Worm (Caenorhabditis elegans) whole organism, L1 larva: ENCODE results near the gene C50F4.10.

Experiments
- C16A3.4 ChIP-seq: fragments of 150-350 bp; optimal IDR thresholded peaks from 2 replicates; lab custom pipeline; 2014; ENCODE audit warnings: missing biosample characterization, missing genetic modification characterization
- C34B4.2 ChIP-seq: sonication (generic microtip); optimal IDR thresholded peaks from 2 replicates; lab custom pipeline; 2017; ENCODE audit warnings: mild to moderate bottlenecking, missing genetic modification characterization, missing compliant biosample characterization
- F16B12.6 ChIP-seq: fragments of 150-350 bp; optimal IDR thresholded peaks from 2 replicates; lab custom pipeline; 2014; ENCODE audit warnings: missing biosample characterization, missing genetic modification characterization
- aha-1 ChIP-seq: fragments of 150-350 bp; optimal IDR thresholded peaks from 2 replicates; lab custom pipeline; 2014; ENCODE audit warnings: missing biosample characterization, missing genetic modification characterization
- alr-1 ChIP-seq: fragments of 200-800 bp; sonication (Bioruptor generic); optimal IDR thresholded peaks from 2 replicates; lab custom pipeline; 2018; ENCODE audit warnings: borderline replicate concordance, mild to moderate bottlenecking, missing genetic modification characterization, missing compliant biosample characterization
- ama-1 ChIP-seq: fragments of 150-350 bp; optimal IDR thresholded peaks from 2 replicates; lab custom pipeline; 2014
- ceh-8 ChIP-seq: fragments of 200-800 bp; sonication (Bioruptor generic); optimal IDR thresholded peaks from 2 replicates; lab custom pipeline; 2018; ENCODE audit warnings: mild to moderate bottlenecking, missing genetic modification characterization, moderate library complexity, missing compliant biosample characterization
- dpl-1 ChIP-seq, 3 experiments: fragments of 150-350 bp in 2 of 3; sonication (generic microtip) in 1 of 3; optimal IDR thresholded peaks; 2 replicates each; lab custom pipeline; 2014 to 2017; ENCODE audit warnings: missing biosample characterization in 3 of 3, missing genetic modification characterization in 3 of 3, missing genetic modification reagents in 3 of 3
- dsc-1 ChIP-seq: sonication (generic microtip); optimal IDR thresholded peaks from 2 replicates; lab custom pipeline; 2016; ENCODE audit warnings: mild to moderate bottlenecking, missing genetic modification characterization, missing compliant biosample characterization
- efl-3 ChIP-seq: fragments of 200-800 bp; sonication (Bioruptor generic); optimal IDR thresholded peaks from 2 replicates; lab custom pipeline; 2018; ENCODE audit warnings: mild to moderate bottlenecking, missing genetic modification characterization, missing compliant biosample characterization
- egl-13 ChIP-seq: sonication (generic microtip); optimal IDR thresholded peaks from 2 replicates; lab custom pipeline; 2016; ENCODE audit warnings: missing genotype, missing genetic modification reagents, missing genetic modification characterization, missing compliant biosample characterization
- elt-2 ChIP-seq: sonication (generic microtip); optimal IDR thresholded peaks from 2 replicates; lab custom pipeline; 2016; ENCODE audit warnings: missing genetic modification characterization, mild to moderate bottlenecking, inconsistent platforms, missing compliant biosample characterization, missing genetic modification reagents
- elt-3 ChIP-seq, 6 experiments: fragments of 150-350 bp in 1 of 6; sonication (generic microtip); optimal IDR thresholded peaks; 2 replicates each; lab custom pipeline; 2017 to 2018; ENCODE audit warnings: missing biosample characterization in 6 of 6, missing genetic modification characterization in 6 of 6, inconsistent platforms in 1 of 6
- ets-5 ChIP-seq: fragments of 200-800 bp; sonication (Bioruptor generic); IDR thresholded peaks from 2 replicates; pipeline ENCODE4 v1.3.6; 2022; ENCODE audit warnings: missing genetic modification characterization, missing compliant biosample characterization
- fkh-10 ChIP-seq: sonication (generic microtip); optimal IDR thresholded peaks from 2 replicates; lab custom pipeline; 2017; ENCODE audit warnings: missing biosample characterization, missing genetic modification reagents, missing genetic modification characterization
- fkh-4 ChIP-seq: sonication (generic microtip); optimal IDR thresholded peaks from 2 replicates; lab custom pipeline; 2016; ENCODE audit warnings: missing compliant biosample characterization, missing genetic modification characterization, borderline replicate concordance
- fkh-8 ChIP-seq: sonication (generic microtip); optimal IDR thresholded peaks from 2 replicates; lab custom pipeline; 2016; ENCODE audit warnings: mild to moderate bottlenecking, missing genetic modification characterization, missing compliant biosample characterization
- fos-1 ChIP-seq: fragments of 150-350 bp; optimal IDR thresholded peaks from 2 replicates; lab custom pipeline; 2014; ENCODE audit warnings: missing biosample characterization, missing genetic modification characterization
- grh-1 ChIP-seq: fragments of 200-800 bp; sonication (Bioruptor generic); IDR thresholded peaks from 2 replicates; pipeline ENCODE4 v1.3.6; 2022; ENCODE audit warnings: missing genetic modification reagents, missing genetic modification characterization, missing compliant biosample characterization
- hlh-17 ChIP-seq: fragments of 200-800 bp; sonication (Bioruptor generic); optimal IDR thresholded peaks from 2 replicates; lab custom pipeline; 2018; ENCODE audit warnings: missing genetic modification characterization, mild to moderate bottlenecking, missing compliant biosample characterization, moderate library complexity, borderline replicate concordance
- hpl-2 ChIP-seq: fragments of 150-350 bp; optimal IDR thresholded peaks from 2 replicates; lab custom pipeline; 2014; ENCODE audit warnings: missing biosample characterization, missing genetic modification reagents, missing genetic modification characterization
- irx-1 ChIP-seq: sonication (generic microtip); optimal IDR thresholded peaks from 2 replicates; lab custom pipeline; 2016; ENCODE audit warnings: missing genetic modification characterization, missing compliant biosample characterization
- lin-14 ChIP-seq: fragments of 200-800 bp; sonication (Bioruptor generic); optimal IDR thresholded peaks from 2 replicates; lab custom pipeline; 2018; ENCODE audit warnings: mild to moderate bottlenecking, missing genetic modification characterization, moderate library complexity, missing compliant biosample characterization
- lsy-2 ChIP-seq, 2 experiments: fragments of 150-350 bp; optimal IDR thresholded peaks; 2 replicates each; lab custom pipeline; 2014; ENCODE audit warnings: missing biosample characterization in 2 of 2, missing genetic modification characterization in 2 of 2
- mdl-1 ChIP-seq, 2 experiments: fragments of 150-350 bp; optimal IDR thresholded peaks; 2 replicates each; lab custom pipeline; 2014 to 2017; ENCODE audit warnings: missing biosample characterization in 2 of 2, missing genetic modification characterization in 2 of 2, inconsistent platforms in 1 of 2
- nhr-11 ChIP-seq: fragments of 150-350 bp; optimal IDR thresholded peaks from 2 replicates; lab custom pipeline; 2014; ENCODE audit warnings: missing biosample characterization, missing genetic modification characterization
- nhr-12 ChIP-seq: sonication (generic microtip); optimal IDR thresholded peaks from 2 replicates; lab custom pipeline; 2017; ENCODE audit warnings: missing biosample characterization, missing genetic modification characterization
- nhr-237 ChIP-seq: fragments of 150-350 bp; optimal IDR thresholded peaks from 2 replicates; lab custom pipeline; 2014; ENCODE audit warnings: missing biosample characterization, missing genetic modification characterization
- nhr-71 ChIP-seq: sonication (generic microtip); optimal IDR thresholded peaks from 2 replicates; lab custom pipeline; 2016; ENCODE audit warnings: mild to moderate bottlenecking, missing genetic modification characterization, moderate library complexity, missing compliant biosample characterization
- nhr-76 ChIP-seq: sonication (generic microtip); optimal IDR thresholded peaks from 2 replicates; lab custom pipeline; 2017; ENCODE audit warnings: missing biosample characterization, missing genetic modification characterization
- nhr-85 ChIP-seq: sonication (generic microtip); peaks from one replicate; lab custom pipeline; 2016; ENCODE audit warnings: missing genetic modification characterization, inconsistent platforms, missing compliant biosample characterization
- nhr-90 ChIP-seq: sonication (generic microtip); optimal IDR thresholded peaks from 2 replicates; lab custom pipeline; 2016; ENCODE audit warnings: mild to moderate bottlenecking, missing genetic modification characterization, missing compliant biosample characterization; ENCODE audit not compliant: poor library complexity
- pag-3 ChIP-seq: sonication (generic microtip); optimal IDR thresholded peaks from 2 replicates; lab custom pipeline; 2017; ENCODE audit warnings: missing genetic modification characterization, mild to moderate bottlenecking, missing compliant biosample characterization, antibody characterized with exemption, borderline replicate concordance; ENCODE audit not compliant: insufficient read depth
- rnt-1 ChIP-seq: sonication (generic microtip); optimal IDR thresholded peaks from 2 replicates; lab custom pipeline; 2016; ENCODE audit warnings: mild to moderate bottlenecking, missing genetic modification characterization, moderate library complexity, missing compliant biosample characterization
- snpc-4 ChIP-seq: fragments of 150-350 bp; optimal IDR thresholded peaks from 2 replicates; lab custom pipeline; 2014; ENCODE audit warnings: missing biosample characterization, missing genetic modification characterization
- snu-23 ChIP-seq: sonication (generic microtip); optimal IDR thresholded peaks from 2 replicates; lab custom pipeline; 2016; ENCODE audit warnings: missing genetic modification characterization, missing compliant biosample characterization
- sptf-1 ChIP-seq: fragments of 150-350 bp; optimal IDR thresholded peaks from 2 replicates; lab custom pipeline; 2014; ENCODE audit warnings: missing biosample characterization, missing genetic modification characterization
- sup-37 ChIP-seq: fragments of 200-800 bp; sonication (Bioruptor generic); optimal IDR thresholded peaks from 2 replicates; lab custom pipeline; 2018; ENCODE audit warnings: mild to moderate bottlenecking, missing genetic modification characterization, missing compliant biosample characterization
- unc-30 ChIP-seq: sonication (generic microtip); optimal IDR thresholded peaks from 2 replicates; lab custom pipeline; 2017; ENCODE audit warnings: missing biosample characterization, missing genetic modification characterization
- unc-62 ChIP-seq: fragments of 150-350 bp; optimal IDR thresholded peaks from 2 replicates; lab custom pipeline; 2014; ENCODE audit warnings: missing biosample characterization, missing genetic modification reagents, missing genetic modification characterization
- unc-86 ChIP-seq: sonication (generic microtip); optimal IDR thresholded peaks from 2 replicates; lab custom pipeline; 2016; ENCODE audit warnings: missing genetic modification characterization, missing compliant biosample characterization
- unc-98 ChIP-seq: fragments of 200-800 bp; sonication (Bioruptor generic); IDR thresholded peaks from 2 replicates; pipeline ENCODE4 v1.3.6; 2022; ENCODE audit warnings: missing genetic modification characterization, missing compliant biosample characterization
- zip-4 ChIP-seq: fragments of 200-800 bp; sonication (Bioruptor generic); optimal IDR thresholded peaks from 2 replicates; lab custom pipeline; 2018; ENCODE audit warnings: mild to moderate bottlenecking, missing genetic modification characterization, moderate library complexity, missing compliant biosample characterization
- ztf-11 ChIP-seq, 2 experiments: sonication (generic microtip); optimal IDR thresholded peaks; 2 replicates each; lab custom pipeline; 2016 to 2017; ENCODE audit warnings: missing genetic modification characterization in 2 of 2, missing biosample characterization in 1 of 2, missing compliant biosample characterization in 1 of 2

The C50F4.10 gene

DNA sequence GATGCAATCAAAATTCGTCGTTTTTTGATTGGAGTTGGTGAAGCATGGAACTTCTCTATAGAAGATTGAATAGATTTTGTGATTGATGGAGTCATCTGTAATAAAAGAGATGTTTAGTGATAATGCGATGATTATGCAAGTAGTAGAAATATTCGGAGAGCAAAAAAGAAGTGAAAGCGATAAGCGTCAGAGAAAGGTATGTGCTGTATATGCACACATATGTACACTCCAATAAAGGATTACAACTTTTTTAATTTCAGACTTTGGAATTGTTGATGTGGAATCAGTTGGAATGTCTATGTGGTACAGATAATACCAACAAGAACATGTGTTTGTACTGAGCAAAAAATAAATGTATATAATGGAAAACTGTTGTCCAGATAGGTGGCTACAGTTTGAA, 38.8 kb upstream of the C50F4.10 start, which contains the start of gene F25B3.5:
F25B3.5 (minus strand) TSS at position 101 of the 400 bp plus-strand sequence.
- TF ChIP-seq ama-1 (lab: Kevin White, UChicago) (no peak), elt-2 (peak; percentile 41)

- no peak for TF ChIP-seq sptf-1
- no peak for TF ChIP-seq fkh-8 (tag; lab: Kevin White, UChicago)
- TF ChIP-seq aha-1 = no peak
- no peak for TF ChIP-seq zip-4 (GFP tag; lab: Kevin White, UChicago)
These were observed 37.3 kb upstream of the C50F4.10 start, which contains the start of gene F25B3.4 for ce11 chrV:9568707-9569106. Gene F25B3.4 (minus strand): TSS chrV:9568807.

- TF ChIP-seq nhr-85 (no peak), snpc-4 (no peak), efl-3 (GFP tag; lab: Kevin White, UChicago) (no peak), fkh-8 (tag; lab: Kevin White, UChicago) (peak; percentile 29), dsc-1 (tag; lab: Kevin White, UChicago) (peak; percentile 61), ama-1 (lab: Kevin White, UChicago) (no peak), lin-14 (GFP tag; lab: Kevin White, UChicago) (peak; percentile 37), fkh-10 (GFP tag; lab: Kevin White, UChicago) (peak; percentile 84), unc-62 (GFP tag; lab: Kevin White, UChicago) (no peak)
- TF ChIP-seq, all 84 proteins: peak for 4
These were observed 32.2 kb upstream of the C50F4.10 start for ce11 chrV:9563585-9563984.

- TF ChIP-seq fkh-4 (tag; lab: Kevin White, UChicago) = no peak
- no peak for TF ChIP-seq nhr-90 (tag; lab: Kevin White, UChicago)
- no peak for TF ChIP-seq unc-98 (GFP tag; lab: Robert Waterston, UW)
- TF ChIP-seq unc-86 (tag; lab: Kevin White, UChicago) = peak; percentile 84
- no peak for TF ChIP-seq grh-1 (GFP tag; lab: Robert Waterston, UW)
- TF ChIP-seq fkh-10 (GFP tag; lab: Kevin White, UChicago) = peak; percentile 96
- TF ChIP-seq nhr-71 (tag; lab: Kevin White, UChicago) = peak; percentile 71
- no peak for TF ChIP-seq C16A3.4 (tag; lab: Kevin White, UChicago)
- no peak for TF ChIP-seq snpc-4
- TF ChIP-seq egl-13 (tag; lab: Kevin White, UChicago) = peak; percentile 79
- no peak for TF ChIP-seq rnt-1
- no peak for TF ChIP-seq pag-3 (tag; lab: Kevin White, UChicago)
- TF ChIP-seq unc-62 (GFP tag; lab: Kevin White, UChicago) = no peak
- no peak for TF ChIP-seq C34B4.2
- TF ChIP-seq sptf-1 = no peak
- TF ChIP-seq nhr-12 (tag; lab: Kevin White, UChicago) = no peak
- TF ChIP-seq fos-1 = peak; percentile 16
- TF ChIP-seq efl-3 (GFP tag; lab: Kevin White, UChicago) = no peak
- TF ChIP-seq dpl-1 (GFP tag; optimal IDR thresholded peaks at IDR 0.05; lab: Kevin White, UChicago) = peak in 1 of 3 experiments; percentile 25
- TF ChIP-seq nhr-237 (tag; lab: Kevin White, UChicago) = no peak
- TF ChIP-seq dsc-1 (tag; lab: Kevin White, UChicago) = peak; percentile 35
- no peak for TF ChIP-seq F16B12.6 (tag; lab: Kevin White, UChicago)
- no peak for TF ChIP-seq sup-37 (GFP tag; lab: Kevin White, UChicago)
- no peak for TF ChIP-seq elt-3 (tag; optimal IDR thresholded peaks at IDR 0.05; lab: Kevin White, UChicago)
- peak; percentile 36 for TF ChIP-seq snu-23 (GFP tag; lab: Kevin White, UChicago)
- TF ChIP-seq alr-1 = no peak
- peak in 1 of 2 experiments; percentile 26 for TF ChIP-seq ztf-11 (tag; optimal IDR thresholded peaks at IDR 0.05; lab: Kevin White, UChicago)
- TF ChIP-seq irx-1 (tag; lab: Kevin White, UChicago) = peak; percentile 26
- peak; percentile 41 to 60 for TF ChIP-seq lsy-2 (tag; optimal IDR thresholded peaks at IDR 0.05; lab: Kevin White, UChicago)
- TF ChIP-seq nhr-11 (tag; lab: Kevin White, UChicago) = no peak
- TF ChIP-seq lin-14 (GFP tag; lab: Kevin White, UChicago) = peak; percentile 95
- TF ChIP-seq ceh-8 (GFP tag; lab: Kevin White, UChicago) = peak; percentile 17
- no peak for TF ChIP-seq hpl-2 (GFP tag; lab: Kevin White, UChicago)
- TF ChIP-seq unc-30 (tag; lab: Kevin White, UChicago) = no peak
- TF ChIP-seq fkh-8 (tag; lab: Kevin White, UChicago) = peak; percentile 88
- TF ChIP-seq mdl-1 (tag; optimal IDR thresholded peaks at IDR 0.05; lab: Kevin White, UChicago) = no peak
- TF ChIP-seq ets-5 (GFP tag; lab: Robert Waterston, UW) = no peak
- no peak for TF ChIP-seq nhr-76
- no peak for TF ChIP-seq hlh-17 (GFP tag; lab: Kevin White, UChicago)
These were observed 30.3 kb upstream of the C50F4.10 start, which contains the start of gene rgef-1 for ce11 chrV:9561624-9562179. Gene rgef-1 (minus strand): TSS chrV:9561674.
